Worm (Caenorhabditis elegans): ENCODE data around the gene nhr-206.

DNA sequence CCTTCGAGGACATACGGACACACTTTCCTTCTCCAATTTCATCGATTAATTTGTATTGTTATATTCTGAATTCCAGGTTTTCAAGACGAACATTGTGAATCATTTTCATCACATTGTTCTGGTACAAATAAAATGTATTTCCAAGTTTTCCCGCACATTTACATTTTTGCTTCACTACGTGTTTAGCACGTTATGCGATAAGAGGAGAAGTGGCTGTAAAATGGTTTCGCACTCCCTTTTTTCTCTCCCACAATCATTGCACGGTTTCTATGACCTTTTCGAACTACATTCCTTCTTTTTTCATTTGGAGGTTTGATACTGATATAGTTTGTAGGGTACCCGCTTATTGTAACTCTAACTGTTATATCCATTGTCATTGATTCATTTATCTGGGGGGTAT, 21.9 kb downstream of the nhr-206 start:
- TF ChIP-seq T22C8.4 (GFP tag; IDR thresholded peaks at IDR 0.05), result no peak
- TF ChIP-seq ref-1 (GFP tag; conservative IDR thresholded peaks at IDR 0.05), result no peak
- no peak for TF ChIP-seq cog-1 (tag; optimal IDR thresholded peaks at IDR 0.05)
- no peak for TF ChIP-seq ztf-29 (GFP tag; IDR thresholded peaks at IDR 0.05)
- TF ChIP-seq med-1 (GFP tag; optimal IDR thresholded peaks at IDR 0.05; ENCODE audit: insufficient read depth), result no peak
